Fruit fly (Drosophila melanogaster): ENCODE measurements around the gene Noc1.

Noc1 gene

dm6 chr3L:11047877-11048276, 26.7 kb upstream of the Noc1 start (continued):
- TF ChIP-seq fd64A (GFP tag; optimal IDR thresholded peaks at IDR 0.05), result peak; percentile 59
- peak; percentile 44; the same call in 1 of the 2 replicates for TF ChIP-seq CG31441 (GFP tag; IDR thresholded peaks at IDR 0.05)
- TF ChIP-seq amos (GFP tag; IDR thresholded peaks at IDR 0.05; ENCODE audit: partially characterized antibody), result peak; percentile 20; the same call in 1 of the 2 replicates
- TF ChIP-seq Pdp1 (GFP tag; optimal IDR thresholded peaks at IDR 0.05), result peak; percentile 71 to 80
- no peak for TF ChIP-seq luna (GFP tag; optimal IDR thresholded peaks at IDR 0.05)
- no peak for TF ChIP-seq lbe (GFP tag; optimal IDR thresholded peaks at IDR 0.05)
- TF ChIP-seq CG8281 (tag; optimal IDR thresholded peaks at IDR 0.05), result peak; percentile 48
- peak; percentile 72 for TF ChIP-seq Lhr (GFP tag; optimal IDR thresholded peaks at IDR 0.05)
- peak; percentile 61 for TF ChIP-seq sug (tag; optimal IDR thresholded peaks at IDR 0.05)
- TF ChIP-seq br (optimal IDR thresholded peaks at IDR 0.05), result no peak
- TF ChIP-seq ftz-f1 (GFP tag; optimal IDR thresholded peaks at IDR 0.05), result peak; percentile 41
- no peak for TF ChIP-seq dan (GFP tag; IDR thresholded peaks at IDR 0.05)
- TF ChIP-seq pita (GFP tag; optimal IDR thresholded peaks at IDR 0.05), result peak; percentile 26
- peak; percentile 4 for TF ChIP-seq scrt (GFP tag; optimal IDR thresholded peaks at IDR 0.05)
- peak; percentile 7 for TF ChIP-seq pzg (GFP tag; optimal IDR thresholded peaks at IDR 0.05)
- peak; percentile 31 for TF ChIP-seq CG14710 (tag; optimal IDR thresholded peaks at IDR 0.05)
- TF ChIP-seq CG10654 (GFP tag; optimal IDR thresholded peaks at IDR 0.05), result peak; percentile 45
- peak; percentile 76 for TF ChIP-seq sens-2 (GFP tag; IDR thresholded peaks at IDR 0.05)
- peak; percentile 32; the same call in 1 of the 3 replicates for TF ChIP-seq knrl (GFP tag; IDR thresholded peaks at IDR 0.05; ENCODE audit: partially characterized antibody)
- peak; percentile 85 for TF ChIP-seq dysf (GFP tag; IDR thresholded peaks at IDR 0.05)
- TF ChIP-seq Sry-δ (GFP tag; optimal IDR thresholded peaks at IDR 0.05), result peak; percentile 44
- TF ChIP-seq Poxn (GFP tag; IDR thresholded peaks at IDR 0.05), result no peak
- peak; percentile 68 for TF ChIP-seq nmo (GFP tag; optimal IDR thresholded peaks at IDR 0.05)
- no peak for TF ChIP-seq Sin3A (optimal IDR thresholded peaks at IDR 0.05)
- peak; percentile 77 for TF ChIP-seq chm (GFP tag; IDR thresholded peaks at IDR 0.05)
- TF ChIP-seq CG6654 (GFP tag; optimal IDR thresholded peaks at IDR 0.05), result peak; percentile 36
- peak; percentile 54 for TF ChIP-seq dmrt99B (tag; optimal IDR thresholded peaks at IDR 0.05)
- peak; percentile 32 for TF ChIP-seq CG11398 (GFP tag; optimal IDR thresholded peaks at IDR 0.05)
- TF ChIP-seq CG9727 (GFP tag; optimal IDR thresholded peaks at IDR 0.05), result peak; percentile 68
- TF ChIP-seq CG32532 (GFP tag; IDR thresholded peaks at IDR 0.05), result peak; percentile 92
- TF ChIP-seq pan (optimal IDR thresholded peaks at IDR 0.05), result no peak
- TF ChIP-seq pan (GFP tag; optimal IDR thresholded peaks at IDR 0.05 in 1 of 2, IDR thresholded peaks at IDR 0.05 in 1 of 2), result peak in 1 of 2 experiments; percentile 75
- TF ChIP-seq CG16779 (GFP tag; IDR thresholded peaks at IDR 0.05), result peak; percentile 77
- TF ChIP-seq az2 (GFP tag; optimal IDR thresholded peaks at IDR 0.05), result peak; percentile 79
- peak; percentile 82 for TF ChIP-seq CG1603 (tag; optimal IDR thresholded peaks at IDR 0.05)
- peak; percentile 72 for TF ChIP-seq ewg (GFP tag; optimal IDR thresholded peaks at IDR 0.05)
- TF ChIP-seq hkb (optimal IDR thresholded peaks at IDR 0.05), result no peak
- TF ChIP-seq hkb (GFP tag; IDR thresholded peaks at IDR 0.05), result peak; percentile 55; the same call in 1 of the 2 replicates
- no peak for TF ChIP-seq tap (tag; optimal IDR thresholded peaks at IDR 0.05)
- peak; percentile 72 for TF ChIP-seq CG17361 (GFP tag; IDR thresholded peaks at IDR 0.05)
- TF ChIP-seq zen2 (GFP tag; IDR thresholded peaks at IDR 0.05; ENCODE audit: partially characterized antibody), result no peak
- no peak for TF ChIP-seq D (optimal IDR thresholded peaks at IDR 0.05)
- TF ChIP-seq D (GFP tag; optimal IDR thresholded peaks at IDR 0.05), result peak; percentile 51
- peak; percentile 54 for TF ChIP-seq CG10462 (GFP tag; optimal IDR thresholded peaks at IDR 0.05)
- peak; percentile 87 for TF ChIP-seq vvl (GFP tag; IDR thresholded peaks at IDR 0.05)
- peak; percentile 32 for TF ChIP-seq vfl (GFP tag; optimal IDR thresholded peaks at IDR 0.05)
- peak; percentile 86 for TF ChIP-seq Ptx1 (GFP tag; IDR thresholded peaks at IDR 0.05)
- peak; percentile 72 for TF ChIP-seq CG14441 (GFP tag; IDR thresholded peaks at IDR 0.05)
- TF ChIP-seq al (GFP tag; IDR thresholded peaks at IDR 0.05), result no peak
- no peak for TF ChIP-seq Eip74EF (GFP tag; optimal IDR thresholded peaks at IDR 0.05)
- no peak for TF ChIP-seq CG9797 (GFP tag; optimal IDR thresholded peaks at IDR 0.05)
- peak; percentile 74 for TF ChIP-seq bcd (GFP tag; optimal IDR thresholded peaks at IDR 0.05)
